Fruit fly (Drosophila melanogaster): ENCODE data around the gene Wdr24.

Wdr24 gene

dm6 chr3R:29773833-29774324 lies 29.0 kb upstream of the Wdr24 start (continued):
- no peak for TF ChIP-seq Lhr (GFP tag; optimal IDR thresholded peaks at IDR 0.05)
- no peak for TF ChIP-seq CG17568 (GFP tag; optimal IDR thresholded peaks at IDR 0.05)
- TF ChIP-seq CG31365 (tag; optimal IDR thresholded peaks at IDR 0.05): peak; percentile 40
- TF ChIP-seq Myb (GFP tag; optimal IDR thresholded peaks at IDR 0.05): peak; percentile 56
- TF ChIP-seq gcm (GFP tag; optimal IDR thresholded peaks at IDR 0.05): no peak
- TF ChIP-seq CG7928 (GFP tag; optimal IDR thresholded peaks at IDR 0.05): peak; percentile 11
- TF ChIP-seq CG1529 (GFP tag; optimal IDR thresholded peaks at IDR 0.05): peak; percentile 32
- TF ChIP-seq CG5245 (GFP tag; optimal IDR thresholded peaks at IDR 0.05): peak; percentile 30
- peak; percentile 98 for TF ChIP-seq D19A (tag; optimal IDR thresholded peaks at IDR 0.05)
- TF ChIP-seq CG7271 (tag; optimal IDR thresholded peaks at IDR 0.05): no peak
- TF ChIP-seq CG15269 (tag; optimal IDR thresholded peaks at IDR 0.05): peak; percentile 81
- peak; percentile 78 for TF ChIP-seq CG11504 (tag; optimal IDR thresholded peaks at IDR 0.05)
- peak; percentile 27 for TF ChIP-seq CG13296 (GFP tag; optimal IDR thresholded peaks at IDR 0.05)
- TF ChIP-seq klu (GFP tag; IDR thresholded peaks at IDR 0.05): peak; percentile 74
- no peak for TF ChIP-seq nerfin-2 (GFP tag; IDR thresholded peaks at IDR 0.05; ENCODE audit: partially characterized antibody)
- peak; percentile 22 for TF ChIP-seq CG6683 (GFP tag; optimal IDR thresholded peaks at IDR 0.05)
- TF ChIP-seq CG14050 (GFP tag; IDR thresholded peaks at IDR 0.05): peak; percentile 63; the same call in 2 of the 3 replicates
- peak; percentile 61 for TF ChIP-seq CG8089 (GFP tag; optimal IDR thresholded peaks at IDR 0.05)
- TF ChIP-seq br (optimal IDR thresholded peaks at IDR 0.05): no peak
- peak; percentile 30 for TF ChIP-seq NC2β (GFP tag; optimal IDR thresholded peaks at IDR 0.05)
- TF ChIP-seq pan (optimal IDR thresholded peaks at IDR 0.05): no peak
- peak in 1 of 2 experiments; percentile 52 for TF ChIP-seq pan (GFP tag; optimal IDR thresholded peaks at IDR 0.05 in 1 of 2, IDR thresholded peaks at IDR 0.05 in 1 of 2)
- TF ChIP-seq mam (GFP tag; optimal IDR thresholded peaks at IDR 0.05): peak; percentile 84
- peak; percentile 61 for TF ChIP-seq Hr3 (GFP tag; optimal IDR thresholded peaks at IDR 0.05)
- peak; percentile 74 for TF ChIP-seq bcd (GFP tag; optimal IDR thresholded peaks at IDR 0.05)
- peak; percentile 76 for TF ChIP-seq bab2 (GFP tag; optimal IDR thresholded peaks at IDR 0.05)
- TF ChIP-seq eyg (GFP tag; optimal IDR thresholded peaks at IDR 0.05): peak; percentile 83
- TF ChIP-seq Stat92E (GFP tag; optimal IDR thresholded peaks at IDR 0.05): no peak
- TF ChIP-seq HmgZ (tag; optimal IDR thresholded peaks at IDR 0.05): peak; percentile 87
- TF ChIP-seq ssp (GFP tag; IDR thresholded peaks at IDR 0.05): peak; percentile 59
- TF ChIP-seq gsb-n (tag; optimal IDR thresholded peaks at IDR 0.05): no peak
- no peak for TF ChIP-seq CG1832 (GFP tag; optimal IDR thresholded peaks at IDR 0.05)
- peak; percentile 64 for TF ChIP-seq slou (GFP tag; optimal IDR thresholded peaks at IDR 0.05)
- no peak for TF ChIP-seq h (optimal IDR thresholded peaks at IDR 0.05)
- TF ChIP-seq Mad (GFP tag; optimal IDR thresholded peaks at IDR 0.05): peak; percentile 21
- TF ChIP-seq Dad (GFP tag; optimal IDR thresholded peaks at IDR 0.05): peak; percentile 26
- TF ChIP-seq inv (GFP tag; IDR thresholded peaks at IDR 0.05; ENCODE audit: partially characterized antibody): no peak
- TF ChIP-seq CG17829 (tag; optimal IDR thresholded peaks at IDR 0.05): peak; percentile 35
- no peak for TF ChIP-seq CG33557 (GFP tag; optimal IDR thresholded peaks at IDR 0.05)
- TF ChIP-seq pfk (GFP tag; optimal IDR thresholded peaks at IDR 0.05): no peak
- TF ChIP-seq corto (GFP tag; optimal IDR thresholded peaks at IDR 0.05): no peak
- TF ChIP-seq Med (GFP tag): peak; percentile 96
- peak; percentile 57 for TF ChIP-seq CG17359 (tag; optimal IDR thresholded peaks at IDR 0.05)
- TF ChIP-seq Doc2 (GFP tag; IDR thresholded peaks at IDR 0.05): no peak
- TF ChIP-seq MTF-1 (GFP tag; optimal IDR thresholded peaks at IDR 0.05; ENCODE audit: borderline replicate concordance): no peak
- no peak for TF ChIP-seq ase (GFP tag; IDR thresholded peaks at IDR 0.05)
- peak; percentile 64; the same call in 1 of the 2 replicates for TF ChIP-seq CG31224 (GFP tag; IDR thresholded peaks at IDR 0.05)
- TF ChIP-seq psq (GFP tag; optimal IDR thresholded peaks at IDR 0.05): no peak
- TF ChIP-seq nom (GFP tag; optimal IDR thresholded peaks at IDR 0.05): peak; percentile 19
- TF ChIP-seq E2f2 (GFP tag; IDR thresholded peaks at IDR 0.05): peak; percentile 34
- no peak for TF ChIP-seq CG3726 (GFP tag; IDR thresholded peaks at IDR 0.05)
